Worm (Caenorhabditis elegans) whole organism, late embryonic: ENCODE results near the gene B0478.3.
A peak's percentile ranks its signal among the peaks of the same experiment; 100 is the strongest.

ENCODE experiments used
- C38D4.7 ChIP-seq: fragments of 200-800 bp; sonication (Bioruptor generic); optimal IDR thresholded peaks from 2 replicates; lab custom pipeline; 2018; ENCODE audit warnings: mild to moderate bottlenecking, missing genetic modification characterization, moderate library complexity, missing compliant biosample characterization
- F13H6.1 ChIP-seq: sonication (generic microtip); optimal IDR thresholded peaks from 2 replicates; lab custom pipeline; 2016; ENCODE audit warnings: missing genetic modification characterization, missing compliant biosample characterization
- K09A11.1 ChIP-seq: sonication (generic microtip); optimal IDR thresholded peaks from 2 replicates; lab custom pipeline; 2017; ENCODE audit warnings: antibody characterized with exemption, mild to moderate bottlenecking, missing genetic modification characterization, missing compliant biosample characterization; ENCODE audit not compliant: insufficient read depth
- T23F11.4 ChIP-seq: fragments of 200-800 bp; sonication (Bioruptor generic); optimal IDR thresholded peaks from 2 replicates; lab custom pipeline; 2018; ENCODE audit warnings: mild to moderate bottlenecking, missing genetic modification characterization, missing compliant biosample characterization
- ahr-1 ChIP-seq: sonication (generic microtip); optimal IDR thresholded peaks from 2 replicates; lab custom pipeline; 2016; ENCODE audit warnings: missing genetic modification characterization, missing compliant biosample characterization
- ceh-14 ChIP-seq: sonication (generic microtip); optimal IDR thresholded peaks from 2 replicates; lab custom pipeline; 2016; ENCODE audit warnings: missing genotype, missing genetic modification characterization, missing compliant biosample characterization
- ceh-18 ChIP-seq: sonication (generic microtip); optimal IDR thresholded peaks from 2 replicates; lab custom pipeline; 2016; ENCODE audit warnings: missing genetic modification characterization, missing compliant biosample characterization
- ceh-19 ChIP-seq: fragments of 200-800 bp; sonication (Bioruptor generic); optimal IDR thresholded peaks from 2 replicates; lab custom pipeline; 2018; ENCODE audit warnings: mild to moderate bottlenecking, missing genetic modification characterization, missing compliant biosample characterization
- ceh-22 ChIP-seq: sonication (generic microtip); optimal IDR thresholded peaks from 2 replicates; lab custom pipeline; 2017; ENCODE audit warnings: missing biosample characterization, missing genetic modification characterization
- ceh-31 ChIP-seq: sonication (generic microtip); optimal IDR thresholded peaks from 2 replicates; lab custom pipeline; 2016; ENCODE audit warnings: missing genetic modification characterization, missing compliant biosample characterization
- ceh-34 ChIP-seq: sonication (generic microtip); optimal IDR thresholded peaks from 2 replicates; lab custom pipeline; 2016; ENCODE audit warnings: mild to moderate bottlenecking, missing genetic modification characterization, missing compliant biosample characterization
- ceh-45 ChIP-seq: fragments of 200-800 bp; sonication (Bioruptor generic); IDR thresholded peaks from 2 replicates; pipeline ENCODE4 v1.3.6; 2022; ENCODE audit warnings: missing genetic modification reagents, missing genetic modification characterization, missing compliant biosample characterization
- ceh-48 ChIP-seq: sonication (generic microtip); optimal IDR thresholded peaks from 2 replicates; lab custom pipeline; 2016; ENCODE audit warnings: missing genetic modification characterization, inconsistent platforms, missing compliant biosample characterization
- ceh-6 ChIP-seq: fragments of 200-800 bp; sonication (Bioruptor generic); optimal IDR thresholded peaks from 2 replicates; lab custom pipeline; 2018; ENCODE audit warnings: mild to moderate bottlenecking, missing genetic modification characterization, missing compliant biosample characterization
- dve-1 ChIP-seq: sonication (generic microtip); optimal IDR thresholded peaks from 2 replicates; lab custom pipeline; 2017; ENCODE audit warnings: antibody characterized with exemption, mild to moderate bottlenecking, missing genetic modification characterization, missing compliant biosample characterization
- ets-4 ChIP-seq: sonication (generic microtip); optimal IDR thresholded peaks from 2 replicates; lab custom pipeline; 2016; ENCODE audit warnings: missing genetic modification characterization, missing compliant biosample characterization
- fax-1 ChIP-seq: sonication (generic microtip); optimal IDR thresholded peaks from 2 replicates; lab custom pipeline; 2016; ENCODE audit warnings: missing genotype, missing genetic modification characterization, missing compliant biosample characterization
- fkh-6 ChIP-seq: sonication (generic microtip); optimal IDR thresholded peaks from 2 replicates; lab custom pipeline; 2016; ENCODE audit warnings: missing genetic modification characterization, missing compliant biosample characterization
- hlh-30 ChIP-seq: sonication (generic microtip); optimal IDR thresholded peaks from 2 replicates; lab custom pipeline; 2017; ENCODE audit warnings: antibody characterized with exemption, missing genetic modification characterization, missing compliant biosample characterization; ENCODE audit not compliant: insufficient read depth
- hlh-8 ChIP-seq: sonication (generic microtip); optimal IDR thresholded peaks from 2 replicates; lab custom pipeline; 2016; ENCODE audit warnings: missing genotype, missing genetic modification characterization, missing compliant biosample characterization
- lim-6 ChIP-seq: sonication (generic microtip); optimal IDR thresholded peaks from 2 replicates; lab custom pipeline; 2016; ENCODE audit warnings: missing genetic modification characterization, missing compliant biosample characterization
- madf-2 ChIP-seq: sonication (generic microtip); optimal IDR thresholded peaks from 2 replicates; lab custom pipeline; 2017; ENCODE audit warnings: missing genetic modification characterization, missing compliant biosample characterization
- mec-3 ChIP-seq: sonication (generic microtip); optimal IDR thresholded peaks from 2 replicates; lab custom pipeline; 2016; ENCODE audit warnings: borderline replicate concordance, missing genetic modification characterization, missing compliant biosample characterization
- nfya-1 ChIP-seq: sonication (generic microtip); optimal IDR thresholded peaks from 2 replicates; lab custom pipeline; 2017; ENCODE audit warnings: missing genetic modification characterization, mild to moderate bottlenecking, missing compliant biosample characterization, antibody characterized with exemption, moderate library complexity
- nhr-11 ChIP-seq: fragments of 150-350 bp; optimal IDR thresholded peaks from 2 replicates; lab custom pipeline; 2014; ENCODE audit warnings: missing biosample characterization, missing genetic modification characterization
- nhr-232 ChIP-seq: sonication (generic microtip); optimal IDR thresholded peaks from 2 replicates; lab custom pipeline; 2016; ENCODE audit warnings: missing genetic modification characterization, missing compliant biosample characterization
- pag-3 ChIP-seq: sonication (generic microtip); optimal IDR thresholded peaks from 2 replicates; lab custom pipeline; 2016; ENCODE audit warnings: missing compliant biosample characterization, missing genetic modification characterization, borderline replicate concordance
- pat-9 ChIP-seq: fragments of 200-800 bp; sonication (Bioruptor generic); optimal IDR thresholded peaks from 2 replicates; lab custom pipeline; 2018; ENCODE audit warnings: mild to moderate bottlenecking, missing genetic modification characterization, moderate library complexity, missing compliant biosample characterization
- pros-1 ChIP-seq: fragments of 150-350 bp; optimal IDR thresholded peaks from 2 replicates; lab custom pipeline; 2014; ENCODE audit warnings: missing biosample characterization, missing genetic modification reagents, missing genetic modification characterization
- rnt-1 ChIP-seq: sonication (generic microtip); optimal IDR thresholded peaks from 2 replicates; lab custom pipeline; 2016; ENCODE audit warnings: missing genetic modification characterization, missing compliant biosample characterization
- sox-2 ChIP-seq: fragments of 200-800 bp; sonication (Bioruptor generic); IDR thresholded peaks from 2 replicates; pipeline ENCODE4 v1.3.6; 2022; ENCODE audit warnings: missing genetic modification reagents, missing genetic modification characterization, missing compliant biosample characterization
- syd-9 ChIP-seq: sonication (generic microtip); optimal IDR thresholded peaks from 2 replicates; lab custom pipeline; 2016; ENCODE audit warnings: mild to moderate bottlenecking, missing genetic modification characterization, moderate library complexity, missing compliant biosample characterization
- ttx-3 ChIP-seq: sonication (generic microtip); optimal IDR thresholded peaks from 2 replicates; lab custom pipeline; 2016; ENCODE audit warnings: missing genetic modification reagents, missing genetic modification characterization, missing compliant biosample characterization
- unc-3 ChIP-seq, 2 experiments: fragments of 200-800 bp in 1 of 2; sonication (Bioruptor generic) in 1 of 2; sonication (generic microtip) in 1 of 2; conservative IDR thresholded peaks in 1 of 2; optimal IDR thresholded peaks in 1 of 2; 2 replicates each; pipeline versions ENCODE4 v1.3.6 to Lab custom; 2016 to 2022; ENCODE audit warnings: missing compliant biosample characterization in 2 of 2, missing genetic modification characterization in 2 of 2, missing genetic modification reagents in 1 of 2
- unc-42 ChIP-seq: sonication (generic microtip); optimal IDR thresholded peaks from 2 replicates; lab custom pipeline; 2016; ENCODE audit warnings: missing genotype, missing genetic modification characterization, missing compliant biosample characterization
- unc-55 ChIP-seq: sonication (generic microtip); optimal IDR thresholded peaks from 2 replicates; lab custom pipeline; 2017; ENCODE audit warnings: missing biosample characterization, missing genetic modification reagents, missing genetic modification characterization
- unc-86 ChIP-seq: sonication (generic microtip); optimal IDR thresholded peaks from 2 replicates; lab custom pipeline; 2016; ENCODE audit warnings: missing genetic modification characterization, missing compliant biosample characterization
- ztf-16 ChIP-seq: sonication (generic microtip); optimal IDR thresholded peaks from 2 replicates; lab custom pipeline; 2017; ENCODE audit warnings: missing genetic modification characterization, missing compliant biosample characterization

The B0478.3 gene

ce11 chrIV:6923070-6923469, 41.3 kb downstream of the B0478.3 start, which contains the start of gene T22D1.1:
Gene T22D1.1 (plus strand): TSS chrIV:6923370.
- TF ChIP-seq ceh-19 (GFP tag; lab: Kevin White, UChicago) (no peak), ceh-14 (tag; lab: Kevin White, UChicago) (no peak), ets-4 (tag; lab: Kevin White, UChicago) (no peak), ztf-16 (tag; lab: Kevin White, UChicago) (no peak), hlh-30 (tag; lab: Kevin White, UChicago) (no peak), unc-3 (GFP tag; conservative IDR thresholded peaks at IDR 0.05; lab: Robert Waterston, UW) (no peak), unc-3 (tag; optimal IDR thresholded peaks at IDR 0.05; lab: Kevin White, UChicago) (no peak)

- TF ChIP-seq mec-3 (tag; lab: Kevin White, UChicago) (no peak), F13H6.1 (no peak), sox-2 (GFP tag; lab: Robert Waterston, UW) (no peak), hlh-8 (no peak), nfya-1 (tag; lab: Kevin White, UChicago) (no peak), ets-4 (tag; lab: Kevin White, UChicago) (no peak), pat-9 (no peak), ahr-1 (no peak), ttx-3 (no peak), pros-1 (tag; lab: Kevin White, UChicago) (no peak)
Observed at ce11 chrIV:6920063-6920462, 44.3 kb downstream of the B0478.3 start, which contains the start of gene T22D1.18. Gene T22D1.18 (minus strand): TSS chrIV:6920163.

ce11 chrIV:6919318-6919717, 45.1 kb downstream of the B0478.3 start, which contains the start of gene ruvb-2:
Gene ruvb-2 (minus strand): TSS chrIV:6919406.
- no peak for TF ChIP-seq fkh-6 (tag; lab: Kevin White, UChicago)
- peak; percentile 2 for TF ChIP-seq ttx-3
- no peak for TF ChIP-seq nhr-232 (tag; lab: Kevin White, UChicago)
- TF ChIP-seq T23F11.4 (GFP tag; lab: Kevin White, UChicago) = no peak
- TF ChIP-seq madf-2 (tag; lab: Kevin White, UChicago) = no peak
- TF ChIP-seq C38D4.7 (GFP tag; lab: Kevin White, UChicago) = no peak
- TF ChIP-seq ceh-45 (GFP tag; lab: Robert Waterston, UW) = no peak
- TF ChIP-seq unc-55 = no peak
- peak; percentile 48 for TF ChIP-seq ceh-31
- TF ChIP-seq nfya-1 (tag; lab: Kevin White, UChicago) = peak; percentile 62
- TF ChIP-seq rnt-1 (tag; lab: Kevin White, UChicago) = no peak
- TF ChIP-seq K09A11.1 (tag; lab: Kevin White, UChicago) = no peak
- TF ChIP-seq unc-86 (tag; lab: Kevin White, UChicago) = no peak
- TF ChIP-seq unc-3 (GFP tag; conservative IDR thresholded peaks at IDR 0.05; lab: Robert Waterston, UW) = no peak
- TF ChIP-seq unc-3 (tag; optimal IDR thresholded peaks at IDR 0.05; lab: Kevin White, UChicago) = no peak
- TF ChIP-seq lim-6 (tag; lab: Kevin White, UChicago) = no peak
- no peak for TF ChIP-seq ceh-14 (tag; lab: Kevin White, UChicago)
- TF ChIP-seq ceh-48 (tag; lab: Kevin White, UChicago) = no peak
- no peak for TF ChIP-seq nhr-11 (tag; lab: Kevin White, UChicago)
- TF ChIP-seq hlh-30 (tag; lab: Kevin White, UChicago) = peak; percentile 48
- no peak for TF ChIP-seq fax-1
- TF ChIP-seq syd-9 = no peak
- no peak for TF ChIP-seq pag-3
- no peak for TF ChIP-seq dve-1 (tag; lab: Kevin White, UChicago)
- TF ChIP-seq ceh-6 (GFP tag; lab: Kevin White, UChicago) = no peak
- no peak for TF ChIP-seq mec-3 (tag; lab: Kevin White, UChicago)
- TF ChIP-seq ceh-22 (tag; lab: Kevin White, UChicago) = no peak
- TF ChIP-seq unc-42 (tag; lab: Kevin White, UChicago) = peak; percentile 77
- peak; percentile 12 for TF ChIP-seq ceh-18 (tag; lab: Kevin White, UChicago)
- peak; percentile 38 for TF ChIP-seq ceh-34
